2 worm cellular contexts compared by ENCODE assay signal in genomic region chrIII:11069265-11069664, ce11.
TF ChIP-seq lines count a peak whose summit lies in the region.

No protein-coding gene starts in this region.

TF ChIP-seq in whole organism, L3 larva, 47 proteins besides CTCF, POLR2A, EP300 and RAD21:
- peak; percentile 87 for TF ChIP-seq ceh-28 (tag; optimal IDR thresholded peaks at IDR 0.05; lab: Kevin White, UChicago)
- TF ChIP-seq ceh-9 (tag; optimal IDR thresholded peaks at IDR 0.05; lab: Kevin White, UChicago), result no peak

TF ChIP-seq in whole organism, L4 larva, 104 proteins besides CTCF, POLR2A, EP300 and RAD21:
- TF ChIP-seq ceh-28 (tag; optimal IDR thresholded peaks at IDR 0.05; lab: Kevin White, UChicago) (peak; percentile 92), R02D3.7 (tag; optimal IDR thresholded peaks at IDR 0.05; lab: Kevin White, UChicago) (no peak)

Comparison
In these comparisons a context has a peak if more than half of its experiments do, and no peak if none do; other contexts are left out.
1. Of the 28 proteins assayed by ChIP-seq in both whole organism, L4 larva and whole organism, L3 larva: peak only in whole organism, L4 larva: none; only in whole organism, L3 larva: none; in both: ceh-28; in neither: 27.